ENCODE assay signal across 1 fruit fly cellular context in genomic region chr4:507252-508202, dm6.
TF ChIP-seq lines count a peak whose summit lies in the region.

No protein-coding gene starts in this region.

TF ChIP-seq in whole organism, embryonic, 481 proteins besides CTCF, POLR2A, EP300 and RAD21 (continued from another document):
- TF ChIP-seq CG6765 (GFP tag; optimal IDR thresholded peaks at IDR 0.05; lab: Kevin White, UChicago): no peak
- TF ChIP-seq Eip74EF (GFP tag; optimal IDR thresholded peaks at IDR 0.05; lab: Kevin White, UChicago): no peak
- peak; percentile 66 for TF ChIP-seq CG15479 (GFP tag; optimal IDR thresholded peaks at IDR 0.05; lab: Kevin White, UChicago)
- no peak for TF ChIP-seq disco-r (GFP tag; optimal IDR thresholded peaks at IDR 0.05; lab: Kevin White, UChicago)
- TF ChIP-seq CG17829 (tag; optimal IDR thresholded peaks at IDR 0.05; lab: Kevin White, UChicago): no peak
- peak; percentile 74 for TF ChIP-seq Kr (GFP tag; optimal IDR thresholded peaks at IDR 0.05; lab: Kevin White, UChicago)
- TF ChIP-seq CG18599 (GFP tag; optimal IDR thresholded peaks at IDR 0.05; lab: Kevin White, UChicago): peak; percentile 50
- TF ChIP-seq CG2199 (GFP tag; IDR thresholded peaks at IDR 0.05; lab: Robert Waterston, UW): peak; percentile 77; the same call in 1 of the 3 replicates
- TF ChIP-seq sc (optimal IDR thresholded peaks at IDR 0.05; lab: Kevin White, UChicago): no peak
- no peak for TF ChIP-seq sc (GFP tag; optimal IDR thresholded peaks at IDR 0.05; lab: Kevin White, UChicago)
- TF ChIP-seq bab2 (GFP tag; optimal IDR thresholded peaks at IDR 0.05; lab: Kevin White, UChicago): no peak
- TF ChIP-seq Rx (GFP tag; IDR thresholded peaks at IDR 0.05; lab: Robert Waterston, UW): no peak
- peak; percentile 71 for TF ChIP-seq CG10321 (GFP tag; IDR thresholded peaks at IDR 0.05; lab: Robert Waterston, UW)
- TF ChIP-seq mirr (GFP tag; optimal IDR thresholded peaks at IDR 0.05; lab: Kevin White, UChicago): no peak
- peak; percentile 56 for TF ChIP-seq cg (GFP tag; optimal IDR thresholded peaks at IDR 0.05; lab: Kevin White, UChicago)
- no peak for TF ChIP-seq CG32767 (GFP tag; IDR thresholded peaks at IDR 0.05; lab: Robert Waterston, UW)
- TF ChIP-seq hb (GFP tag; IDR thresholded peaks at IDR 0.05; lab: Robert Waterston, UW; ENCODE audit: partially characterized antibody): no peak
- no peak for TF ChIP-seq CG17328 (GFP tag; IDR thresholded peaks at IDR 0.05; lab: Robert Waterston, UW)
- TF ChIP-seq CG2202 (tag; optimal IDR thresholded peaks at IDR 0.05; lab: Kevin White, UChicago): no peak
- TF ChIP-seq fd64A (GFP tag; optimal IDR thresholded peaks at IDR 0.05; lab: Kevin White, UChicago): no peak
- no peak for TF ChIP-seq Gsc (GFP tag; IDR thresholded peaks at IDR 0.05; lab: Robert Waterston, UW)
- TF ChIP-seq CG3281 (GFP tag; optimal IDR thresholded peaks at IDR 0.05; lab: Kevin White, UChicago): no peak
- TF ChIP-seq CG4360 (GFP tag; IDR thresholded peaks at IDR 0.05; lab: Robert Waterston, UW): peak; percentile 28
- TF ChIP-seq D (optimal IDR thresholded peaks at IDR 0.05; lab: Kevin White, UChicago): no peak
- TF ChIP-seq D (GFP tag; optimal IDR thresholded peaks at IDR 0.05; lab: Kevin White, UChicago): peak; percentile 11
- TF ChIP-seq CG12071 (GFP tag; optimal IDR thresholded peaks at IDR 0.05; lab: Kevin White, UChicago): no peak
- TF ChIP-seq z (GFP tag; IDR thresholded peaks at IDR 0.05; lab: Robert Waterston, UW): peak; percentile 95
- peak; percentile 55; the same call in 1 of the 3 replicates for TF ChIP-seq zen2 (GFP tag; IDR thresholded peaks at IDR 0.05; lab: Robert Waterston, UW; ENCODE audit: partially characterized antibody)
- TF ChIP-seq Aef1 (GFP tag; IDR thresholded peaks at IDR 0.05; lab: Robert Waterston, UW): no peak
- TF ChIP-seq psq (GFP tag; optimal IDR thresholded peaks at IDR 0.05; lab: Kevin White, UChicago): no peak
- no peak for TF ChIP-seq CG18619 (GFP tag; optimal IDR thresholded peaks at IDR 0.05; lab: Kevin White, UChicago)
- TF ChIP-seq Ada2b (GFP tag; IDR thresholded peaks at IDR 0.05; lab: Robert Waterston, UW): no peak
- peak; percentile 94 for TF ChIP-seq Deaf1 (tag; optimal IDR thresholded peaks at IDR 0.05; lab: Kevin White, UChicago)
- no peak for TF ChIP-seq slbo (GFP tag; IDR thresholded peaks at IDR 0.05; lab: Robert Waterston, UW)
- no peak for TF ChIP-seq Meics (GFP tag; optimal IDR thresholded peaks at IDR 0.05; lab: Kevin White, UChicago)
- TF ChIP-seq Med (GFP tag; lab: Kevin White, UChicago): no peak
- no peak for TF ChIP-seq Neu2 (GFP tag; optimal IDR thresholded peaks at IDR 0.05; lab: Kevin White, UChicago; ENCODE audit: borderline replicate concordance)
- TF ChIP-seq abd-A (tag; optimal IDR thresholded peaks at IDR 0.05; lab: Kevin White, UChicago): peak; percentile 92
- no peak for TF ChIP-seq gsb (GFP tag; IDR thresholded peaks at IDR 0.05; lab: Robert Waterston, UW)
- no peak for TF ChIP-seq Sry-β (GFP tag; optimal IDR thresholded peaks at IDR 0.05; lab: Kevin White, UChicago)
- TF ChIP-seq CG42726 (GFP tag; IDR thresholded peaks at IDR 0.05; lab: Robert Waterston, UW; ENCODE audit: partially characterized antibody): no peak
- TF ChIP-seq CG3726 (GFP tag; IDR thresholded peaks at IDR 0.05; lab: Robert Waterston, UW): no peak
- no peak for TF ChIP-seq Lpt (GFP tag; optimal IDR thresholded peaks at IDR 0.05; lab: Kevin White, UChicago)
- TF ChIP-seq kah (GFP tag; optimal IDR thresholded peaks at IDR 0.05; lab: Kevin White, UChicago): no peak
- no peak for TF ChIP-seq nom (GFP tag; optimal IDR thresholded peaks at IDR 0.05; lab: Kevin White, UChicago)
- peak; percentile 70; the same call in 1 of the 4 replicates for TF ChIP-seq chinmo (GFP tag; IDR thresholded peaks at IDR 0.05; lab: Robert Waterston, UW; ENCODE audit: partially characterized antibody)
- no peak for TF ChIP-seq CG34376 (GFP tag; optimal IDR thresholded peaks at IDR 0.05; lab: Kevin White, UChicago)
- TF ChIP-seq CG32532 (GFP tag; IDR thresholded peaks at IDR 0.05; lab: Robert Waterston, UW): peak; percentile 52; the same call in 1 of the 2 replicates
- peak; percentile 78 for TF ChIP-seq kni (GFP tag; optimal IDR thresholded peaks at IDR 0.05; lab: Kevin White, UChicago)
- peak; percentile 47; the same call in 1 of the 2 replicates for TF ChIP-seq chm (GFP tag; IDR thresholded peaks at IDR 0.05; lab: Robert Waterston, UW)
- no peak for TF ChIP-seq Sox100B (GFP tag; optimal IDR thresholded peaks at IDR 0.05; lab: Kevin White, UChicago)
- no peak for TF ChIP-seq jumu (GFP tag; optimal IDR thresholded peaks at IDR 0.05; lab: Kevin White, UChicago)
- 0 out of 3 replicates have a peak, but pooled peaks have one; percentile 23 for TF ChIP-seq CG6175 (GFP tag; IDR thresholded peaks at IDR 0.05; lab: Robert Waterston, UW)
- 0 out of 2 replicates have a peak, but pooled peaks have one; percentile 21 for TF ChIP-seq bbx (GFP tag; IDR thresholded peaks at IDR 0.05; lab: Robert Waterston, UW; ENCODE audit: partially characterized antibody)
- no peak for TF ChIP-seq PHDP (tag; optimal IDR thresholded peaks at IDR 0.05; lab: Kevin White, UChicago)
- TF ChIP-seq rib (GFP tag; IDR thresholded peaks at IDR 0.05; lab: Robert Waterston, UW): no peak
- no peak for TF ChIP-seq CG11695 (GFP tag; IDR thresholded peaks at IDR 0.05; lab: Robert Waterston, UW)
- TF ChIP-seq CG18262 (tag; optimal IDR thresholded peaks at IDR 0.05; lab: Kevin White, UChicago): no peak
- TF ChIP-seq H2.0 (GFP tag; IDR thresholded peaks at IDR 0.05; lab: Robert Waterston, UW): no peak
- no peak for TF ChIP-seq grau (tag; optimal IDR thresholded peaks at IDR 0.05; lab: Kevin White, UChicago)
- TF ChIP-seq Ets65A (GFP tag; lab: Kevin White, UChicago): peak; percentile 54
- no peak for TF ChIP-seq CG17359 (tag; optimal IDR thresholded peaks at IDR 0.05; lab: Kevin White, UChicago)
- peak; percentile 96 for TF ChIP-seq pros (GFP tag; optimal IDR thresholded peaks at IDR 0.05; lab: Kevin White, UChicago)
- no peak for TF ChIP-seq NFAT (GFP tag; IDR thresholded peaks at IDR 0.05; lab: Robert Waterston, UW)
- no peak for TF ChIP-seq sens-2 (GFP tag; IDR thresholded peaks at IDR 0.05; lab: Robert Waterston, UW)
- TF ChIP-seq CG3995 (GFP tag; optimal IDR thresholded peaks at IDR 0.05; lab: Kevin White, UChicago): no peak
- no peak for TF ChIP-seq NfI (GFP tag; optimal IDR thresholded peaks at IDR 0.05; lab: Kevin White, UChicago)
- TF ChIP-seq CG8290 (GFP tag; optimal IDR thresholded peaks at IDR 0.05; lab: Kevin White, UChicago): no peak
- TF ChIP-seq CG8290 (tag; optimal IDR thresholded peaks at IDR 0.05; lab: Kevin White, UChicago): peak in 1 of 2 experiments; percentile 7
- 0 out of 2 replicates have a peak, but pooled peaks have one; percentile 13 for TF ChIP-seq unc-4 (GFP tag; IDR thresholded peaks at IDR 0.05; lab: Robert Waterston, UW; ENCODE audit: partially characterized antibody)
- TF ChIP-seq caup (GFP tag; optimal IDR thresholded peaks at IDR 0.05; lab: Kevin White, UChicago; ENCODE audit: severe bottlenecking): peak; percentile 17
- TF ChIP-seq Dad (GFP tag; optimal IDR thresholded peaks at IDR 0.05; lab: Kevin White, UChicago): no peak
- TF ChIP-seq CG13624 (GFP tag; optimal IDR thresholded peaks at IDR 0.05; lab: Kevin White, UChicago): no peak
- TF ChIP-seq crol (GFP tag; IDR thresholded peaks at IDR 0.05; lab: Robert Waterston, UW): peak; percentile 98
- peak; percentile 6 for TF ChIP-seq CG12769 (tag; optimal IDR thresholded peaks at IDR 0.05; lab: Kevin White, UChicago)
- TF ChIP-seq Oli (tag; optimal IDR thresholded peaks at IDR 0.05; lab: Kevin White, UChicago): no peak
- TF ChIP-seq Bteb2 (GFP tag; optimal IDR thresholded peaks at IDR 0.05; lab: Kevin White, UChicago): no peak
- TF ChIP-seq CG1603 (tag; optimal IDR thresholded peaks at IDR 0.05; lab: Kevin White, UChicago): no peak
- 0 out of 2 replicates have a peak, but pooled peaks have one; percentile 29 for TF ChIP-seq CG13287 (GFP tag; IDR thresholded peaks at IDR 0.05; lab: Robert Waterston, UW; ENCODE audit: partially characterized antibody)
- peak; percentile 93 for TF ChIP-seq Nf-YB (GFP tag; optimal IDR thresholded peaks at IDR 0.05; lab: Kevin White, UChicago)
- no peak for TF ChIP-seq dati (GFP tag; IDR thresholded peaks at IDR 0.05; lab: Robert Waterston, UW)
- peak; percentile 7 for TF ChIP-seq Fer1 (GFP tag; optimal IDR thresholded peaks at IDR 0.05; lab: Kevin White, UChicago)
- peak; percentile 69 for TF ChIP-seq oc (tag; optimal IDR thresholded peaks at IDR 0.05; lab: Kevin White, UChicago)
- TF ChIP-seq nerfin-1 (tag; optimal IDR thresholded peaks at IDR 0.05; lab: Kevin White, UChicago): peak; percentile 7
- no peak for TF ChIP-seq Dip2 (GFP tag; IDR thresholded peaks at IDR 0.05; lab: Robert Waterston, UW)
- no peak for TF ChIP-seq CG1024 (GFP tag; IDR thresholded peaks at IDR 0.05; lab: Robert Waterston, UW)
- no peak for TF ChIP-seq CG7963 (GFP tag; IDR thresholded peaks at IDR 0.05; lab: Robert Waterston, UW; ENCODE audit: partially characterized antibody)
- TF ChIP-seq CG17385 (GFP tag; optimal IDR thresholded peaks at IDR 0.05; lab: Kevin White, UChicago): peak; percentile 19
- TF ChIP-seq gcm (GFP tag; optimal IDR thresholded peaks at IDR 0.05; lab: Kevin White, UChicago): peak; percentile 92
- TF ChIP-seq CG3065 (GFP tag; optimal IDR thresholded peaks at IDR 0.05; lab: Kevin White, UChicago): no peak
- no peak for TF ChIP-seq zfh1 (GFP tag; IDR thresholded peaks at IDR 0.05; lab: Robert Waterston, UW)
- TF ChIP-seq ssp (GFP tag; IDR thresholded peaks at IDR 0.05; lab: Robert Waterston, UW): no peak
- TF ChIP-seq gcm2 (GFP tag; optimal IDR thresholded peaks at IDR 0.05; lab: Kevin White, UChicago): no peak
- peak; percentile 93 for TF ChIP-seq CG3163 (GFP tag; optimal IDR thresholded peaks at IDR 0.05; lab: Kevin White, UChicago)
- no peak for TF ChIP-seq NK7.1 (GFP tag; optimal IDR thresholded peaks at IDR 0.05; lab: Kevin White, UChicago)
- TF ChIP-seq sd (tag; optimal IDR thresholded peaks at IDR 0.05; lab: Kevin White, UChicago): peak; percentile 11
- no peak for TF ChIP-seq lola (GFP tag; optimal IDR thresholded peaks at IDR 0.05; lab: Kevin White, UChicago)
